Fruit fly (Drosophila melanogaster) S2 (cell line): ENCODE measurements around the gene CG42324.

Experiments
- CG8478 ChIP-seq: fragments of >200 bp; optimal IDR thresholded peaks from 2 replicates; lab custom pipeline; 2018
- CTCF ChIP-seq, 2 experiments: fragments of >200 bp; optimal IDR thresholded peaks; 2 replicates each; lab custom pipeline; 2018

- TF ChIP-seq CG8478 (lab: Kevin White, UChicago) = no peak
- TF ChIP-seq CTCF (optimal IDR thresholded peaks at IDR 0.05; lab: Kevin White, UChicago) = no peak
Observed at dm6 chr3L:3552313-3552868, 80.1 kb downstream of the CG42324 start.
